Fruit fly (Drosophila melanogaster): ENCODE results near the gene CG12470.

DNA sequence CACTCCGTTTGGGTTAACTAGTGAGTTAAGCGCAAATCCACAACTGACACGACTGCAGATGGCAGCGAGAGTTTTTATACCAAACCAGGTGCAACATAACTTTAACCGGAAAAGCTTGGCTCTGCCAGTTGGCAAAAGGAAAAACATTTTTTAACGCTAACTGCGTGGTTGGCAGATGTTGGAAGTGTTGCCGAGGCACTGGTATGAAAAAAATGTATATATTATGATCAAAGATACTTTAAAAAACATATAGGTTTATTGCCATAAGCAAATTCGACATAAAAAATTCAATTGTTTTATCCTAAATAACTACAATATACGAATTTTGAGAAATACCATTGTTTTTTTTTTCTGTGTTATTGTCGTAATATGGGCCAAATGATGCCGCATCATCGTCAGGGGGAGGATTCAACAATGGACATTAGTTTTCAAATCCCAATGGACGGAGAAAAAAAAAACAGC, 40.5 kb upstream of the CG12470 start, which contains the start of gene CG13376:
- TF ChIP-seq CTCF (optimal IDR thresholded peaks at IDR 0.05) (no peak), CG8478 (optimal IDR thresholded peaks at IDR 0.05) (no peak)

Data from S2 (cell line).